Fruit fly (Drosophila melanogaster) whole organism, embryonic: Measurements from ENCODE around the gene Mtp.

Experiments used
- Blimp-1 ChIP-seq: fragments of 200-800 bp; sonication (Bioruptor generic); optimal IDR thresholded peaks from 3 replicates; lab custom pipeline; 2018; ENCODE audit warnings: missing biosample characterization, missing genetic modification characterization, mild to moderate bottlenecking, moderate library complexity, missing genetic modification reagents
- BtbVII ChIP-seq: fragments of 200-800 bp; sonication (Bioruptor generic); optimal IDR thresholded peaks from 3 replicates; lab custom pipeline; 2017; ENCODE audit warnings: missing biosample characterization, mild to moderate bottlenecking, missing genetic modification characterization
- CG11398 ChIP-seq: fragments of 200-800 bp; sonication (Bioruptor generic); optimal IDR thresholded peaks from 2 replicates; lab custom pipeline; 2016; ENCODE audit warnings: missing biosample characterization, missing genetic modification characterization
- CG12769 ChIP-seq: fragments of 200-800 bp; sonication (Bioruptor generic); optimal IDR thresholded peaks from 2 replicates; lab custom pipeline; 2019; ENCODE audit warnings: missing biosample characterization, mild to moderate bottlenecking, missing genetic modification characterization, moderate library complexity
- CG13624 ChIP-seq: fragments of 200-800 bp; sonication (Bioruptor generic); optimal IDR thresholded peaks from 2 replicates; lab custom pipeline; 2016; ENCODE audit warnings: missing biosample characterization, missing genetic modification characterization
- CG17328 ChIP-seq: fragments of 200-800 bp; sonication (Bioruptor generic); IDR thresholded peaks from 2 replicates; pipeline ENCODE4 v1.3.6; 2022; ENCODE audit warnings: missing biosample characterization, missing genetic modification characterization
- CG1792 ChIP-seq: fragments of 200-800 bp; sonication (Bioruptor generic); optimal IDR thresholded peaks from 2 replicates; lab custom pipeline; 2016; ENCODE audit warnings: missing biosample characterization, missing genetic modification characterization
- CG18262 ChIP-seq: fragments of 200-800 bp; optimal IDR thresholded peaks from 3 replicates; lab custom pipeline; 2019; ENCODE audit warnings: missing biosample characterization, mild to moderate bottlenecking, missing genetic modification characterization, moderate library complexity
- CG30403 ChIP-seq: fragments of 200-800 bp; sonication (Bioruptor generic); optimal IDR thresholded peaks from 3 replicates; lab custom pipeline; 2016; ENCODE audit warnings: missing biosample characterization, missing genetic modification characterization
- CG31441 ChIP-seq: fragments of 200-800 bp; sonication (Bioruptor generic); IDR thresholded peaks from 2 replicates; pipeline ENCODE4 v1.3.6; 2022; ENCODE audit warnings: missing biosample characterization, missing genetic modification characterization
- CG3163 ChIP-seq: fragments of 200-800 bp; sonication (Bioruptor generic); optimal IDR thresholded peaks from 3 replicates; lab custom pipeline; 2016; ENCODE audit warnings: missing biosample characterization, missing genetic modification characterization
- CG32532 ChIP-seq: fragments of 200-800 bp; sonication (Bioruptor generic); IDR thresholded peaks from 2 replicates; pipeline ENCODE4 v1.3.6; 2022; ENCODE audit warnings: missing biosample characterization, missing genetic modification characterization
- CG3281 ChIP-seq: fragments of 200-800 bp; sonication (Bioruptor generic); optimal IDR thresholded peaks from 3 replicates; lab custom pipeline; 2017; ENCODE audit warnings: missing biosample characterization, mild to moderate bottlenecking, missing genetic modification characterization
- CG33213 ChIP-seq: fragments of 200-800 bp; sonication (Bioruptor generic); optimal IDR thresholded peaks from 3 replicates; lab custom pipeline; 2016; ENCODE audit warnings: missing biosample characterization, missing genetic modification characterization
- CG3407 ChIP-seq: fragments of 200-800 bp; sonication (Bioruptor generic); optimal IDR thresholded peaks from 2 replicates; lab custom pipeline; 2018; ENCODE audit warnings: missing biosample characterization, mild to moderate bottlenecking, missing genetic modification characterization
- CG3838 ChIP-seq: fragments of 200-800 bp; sonication (Bioruptor generic); optimal IDR thresholded peaks from 3 replicates; lab custom pipeline; 2016; ENCODE audit warnings: missing biosample characterization, missing genetic modification characterization
- CG4282 ChIP-seq: fragments of 200-800 bp; sonication (Bioruptor generic); optimal IDR thresholded peaks from 2 replicates; lab custom pipeline; 2016; ENCODE audit warnings: missing biosample characterization, missing genetic modification characterization
- CG4424 ChIP-seq: fragments of 200-800 bp; sonication (Bioruptor generic); optimal IDR thresholded peaks from 3 replicates; lab custom pipeline; 2016; ENCODE audit warnings: missing biosample characterization, missing genetic modification characterization
- CG6683 ChIP-seq: fragments of 200-800 bp; sonication (Bioruptor generic); optimal IDR thresholded peaks from 2 replicates; lab custom pipeline; 2017; ENCODE audit warnings: missing biosample characterization, mild to moderate bottlenecking, missing genetic modification characterization, missing genetic modification reagents
- CG7556 ChIP-seq: fragments of 200-800 bp; sonication (Bioruptor generic); optimal IDR thresholded peaks from 2 replicates; lab custom pipeline; 2017; ENCODE audit warnings: missing biosample characterization, mild to moderate bottlenecking, missing genetic modification characterization
- CG9727 ChIP-seq: fragments of 200-800 bp; sonication (Bioruptor generic); optimal IDR thresholded peaks from 3 replicates; lab custom pipeline; 2017; ENCODE audit warnings: missing biosample characterization, mild to moderate bottlenecking, missing genetic modification characterization
- CG9817 ChIP-seq: fragments of 200-800 bp; sonication (Bioruptor generic); optimal IDR thresholded peaks from 2 replicates; lab custom pipeline; 2018; ENCODE audit warnings: missing biosample characterization, mild to moderate bottlenecking, missing genetic modification characterization, moderate library complexity
- CTCF ChIP-seq: fragments of 200-800 bp; sonication (Bioruptor generic); optimal IDR thresholded peaks from 2 replicates; lab custom pipeline; 2017; ENCODE audit warnings: missing biosample characterization, mild to moderate bottlenecking, missing genetic modification characterization, moderate library complexity
- Chrac-16 ChIP-seq: fragments of 200-800 bp; sonication (Bioruptor generic); optimal IDR thresholded peaks from 3 replicates; lab custom pipeline; 2016; ENCODE audit warnings: missing biosample characterization, missing genetic modification characterization
- H2.0 ChIP-seq: fragments of 200-800 bp; sonication (Bioruptor generic); IDR thresholded peaks from 2 replicates; pipeline ENCODE4 v1.3.6; 2022; ENCODE audit warnings: missing biosample characterization, missing genetic modification characterization
- HLH3B ChIP-seq: fragments of 200-800 bp; sonication (Bioruptor generic); IDR thresholded peaks from 2 replicates; pipeline ENCODE4 v1.3.6; 2022; ENCODE audit warnings: missing biosample characterization, missing genetic modification characterization
- Mrtf ChIP-seq: fragments of 200-800 bp; sonication (Bioruptor generic); IDR thresholded peaks from 3 replicates; pipeline ENCODE4 v1.3.6; 2022; ENCODE audit warnings: missing biosample characterization, missing genetic modification characterization
- Rfx ChIP-seq: fragments of 200-800 bp; sonication (Bioruptor generic); IDR thresholded peaks from 2 replicates; pipeline ENCODE4 v1.3.6; 2022; ENCODE audit warnings: missing biosample characterization, missing genetic modification characterization
- Ssrp ChIP-seq: fragments of 200-800 bp; sonication (Bioruptor generic); optimal IDR thresholded peaks from 2 replicates; lab custom pipeline; 2018; ENCODE audit warnings: missing biosample characterization, mild to moderate bottlenecking, missing genetic modification characterization, moderate library complexity
- TFAM ChIP-seq: fragments of 200-800 bp; sonication (Bioruptor generic); optimal IDR thresholded peaks from 2 replicates; lab custom pipeline; 2017; ENCODE audit warnings: missing biosample characterization, missing genetic modification characterization, inconsistent platforms
- Usf ChIP-seq: fragments of 200-800 bp; sonication (Bioruptor generic); optimal IDR thresholded peaks from 2 replicates; lab custom pipeline; 2017; ENCODE audit warnings: missing genotype, missing biosample characterization, missing genetic modification characterization
- al ChIP-seq: fragments of 200-800 bp; sonication (Bioruptor generic); IDR thresholded peaks from 2 replicates; pipeline ENCODE4 v1.3.6; 2022; ENCODE audit warnings: missing biosample characterization, missing genetic modification characterization
- crc ChIP-seq: fragments of 200-800 bp; sonication (Bioruptor generic); optimal IDR thresholded peaks from 2 replicates; lab custom pipeline; 2016; ENCODE audit warnings: missing biosample characterization, missing genetic modification characterization
- da ChIP-seq: fragments of 200-800 bp; sonication (Bioruptor generic); optimal IDR thresholded peaks from 2 replicates; lab custom pipeline; 2016; ENCODE audit warnings: missing biosample characterization, missing genetic modification characterization
- dan ChIP-seq: fragments of 200-800 bp; sonication (Bioruptor generic); IDR thresholded peaks from 2 replicates; pipeline ENCODE4 v1.3.6; 2022; ENCODE audit warnings: missing biosample characterization, missing genetic modification characterization
- dati ChIP-seq: fragments of 200-800 bp; sonication (Bioruptor generic); IDR thresholded peaks from 2 replicates; pipeline ENCODE4 v1.3.6; 2022; ENCODE audit warnings: missing biosample characterization, missing genetic modification characterization
- ems ChIP-seq: fragments of 200-800 bp; sonication (Bioruptor generic); optimal IDR thresholded peaks from 3 replicates; lab custom pipeline; 2016; ENCODE audit warnings: missing biosample characterization, missing genetic modification characterization
- en ChIP-seq: fragments of 200-800 bp; sonication (Bioruptor generic); optimal IDR thresholded peaks from 2 replicates; lab custom pipeline; 2016; ENCODE audit warnings: missing biosample characterization, missing genetic modification characterization
- esg ChIP-seq: fragments of 200-800 bp; sonication (Bioruptor generic); conservative IDR thresholded peaks from 2 replicates; pipeline ENCODE4 v1.3.6; 2022; ENCODE audit warnings: missing biosample characterization, missing genetic modification characterization
- eve ChIP-seq, 2 experiments: fragments of >200 bp; optimal IDR thresholded peaks; 2 replicates each; lab custom pipeline; 2017; ENCODE audit warnings: missing biosample characterization in 2 of 2, missing genetic modification characterization in 2 of 2
- fd64A ChIP-seq: fragments of 200-800 bp; sonication (Bioruptor generic); optimal IDR thresholded peaks from 3 replicates; lab custom pipeline; 2018; ENCODE audit warnings: missing biosample characterization, mild to moderate bottlenecking, missing genetic modification characterization
- hbn ChIP-seq: fragments of 200-800 bp; sonication (Bioruptor generic); IDR thresholded peaks from 2 replicates; pipeline ENCODE4 v1.3.6; 2022; ENCODE audit warnings: missing biosample characterization, missing genetic modification characterization; ENCODE audit not compliant: partially characterized antibody
- klu ChIP-seq: fragments of 200-800 bp; sonication (Bioruptor generic); IDR thresholded peaks from 2 replicates; pipeline ENCODE4 v1.3.6; 2022; ENCODE audit warnings: missing biosample characterization, missing genetic modification characterization
- lmd ChIP-seq: fragments of 200-800 bp; sonication (Bioruptor generic); IDR thresholded peaks from 2 replicates; pipeline ENCODE4 v1.3.6; 2022; ENCODE audit warnings: missing biosample characterization, missing genetic modification characterization
- lov ChIP-seq, 2 experiments: fragments of 200-800 bp in 1 of 2; fragments of >200 bp in 1 of 2; sonication (Bioruptor generic) in 1 of 2; IDR thresholded peaks in 1 of 2; optimal IDR thresholded peaks in 1 of 2; 2 replicates in 1 of 2; 3 replicates in 1 of 2; pipeline versions ENCODE4 v1.3.6 to Lab custom; 2017 to 2022; ENCODE audit warnings: missing biosample characterization in 1 of 2, missing genetic modification characterization in 1 of 2
- ranshi ChIP-seq: fragments of 200-800 bp; sonication (Bioruptor generic); IDR thresholded peaks from 2 replicates; pipeline ENCODE4 v1.3.6; 2022; ENCODE audit warnings: missing biosample characterization, missing genetic modification characterization
- sob ChIP-seq: fragments of 200-800 bp; sonication (Bioruptor generic); IDR thresholded peaks from 2 replicates; pipeline ENCODE4 v1.3.6; 2022; ENCODE audit warnings: missing biosample characterization, missing genetic modification characterization
- ssp ChIP-seq: fragments of 200-800 bp; sonication (Bioruptor generic); IDR thresholded peaks from 2 replicates; pipeline ENCODE4 v1.3.6; 2022; ENCODE audit warnings: missing biosample characterization, missing genetic modification characterization
- stwl ChIP-seq: fragments of 200-800 bp; sonication (Bioruptor generic); optimal IDR thresholded peaks from 3 replicates; lab custom pipeline; 2018; ENCODE audit warnings: missing biosample characterization, mild to moderate bottlenecking, missing genetic modification characterization, moderate library complexity
- tll ChIP-seq, 2 experiments: fragments of 200-800 bp in 1 of 2; fragments of >200 bp in 1 of 2; sonication (Bioruptor generic) in 1 of 2; optimal IDR thresholded peaks; 2 replicates each; lab custom pipeline; 2017 to 2019; ENCODE audit warnings: missing biosample characterization in 2 of 2, missing genetic modification characterization in 2 of 2, mild to moderate bottlenecking in 1 of 2, moderate library complexity in 1 of 2
- tna ChIP-seq: fragments of 200-800 bp; sonication (Bioruptor generic); IDR thresholded peaks from 2 replicates; pipeline ENCODE4 v1.3.6; 2022; ENCODE audit warnings: missing biosample characterization, missing genetic modification characterization; ENCODE audit not compliant: partially characterized antibody
- twi ChIP-seq: fragments of 200-800 bp; optimal IDR thresholded peaks from 2 replicates; lab custom pipeline; 2019; ENCODE audit warnings: missing biosample characterization, mild to moderate bottlenecking, missing genetic modification characterization, moderate library complexity
- usp ChIP-seq: fragments of >200 bp; optimal IDR thresholded peaks from 2 replicates; lab custom pipeline; 2017; ENCODE audit warnings: missing biosample characterization, missing genetic modification characterization

Mtp gene

DNA sequence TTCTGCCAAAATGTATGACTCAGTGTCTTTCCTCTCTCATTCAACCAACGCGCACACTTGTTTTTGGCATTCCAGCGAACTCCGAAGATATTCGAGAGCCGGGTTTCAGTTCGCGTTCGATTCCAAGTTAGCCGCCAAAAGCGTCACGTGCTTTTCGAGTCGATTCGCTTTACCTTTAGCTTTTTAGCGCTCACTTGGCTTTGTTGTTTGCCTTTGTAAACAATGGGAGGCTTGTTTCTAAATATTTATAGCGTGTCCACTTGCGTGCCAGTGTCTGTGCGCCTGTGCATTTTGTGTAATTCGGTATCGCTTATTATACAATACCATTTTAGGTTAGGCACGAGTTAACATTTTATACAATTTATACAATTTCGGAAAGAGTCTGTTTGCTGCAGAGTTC, 11.3 kb downstream of the Mtp start (continued):
- TF ChIP-seq Usf (GFP tag; lab: Kevin White, UChicago), result no peak
- no peak for TF ChIP-seq tna (GFP tag; lab: Robert Waterston, UW)
- TF ChIP-seq CG33213 (GFP tag; lab: Kevin White, UChicago), result peak; percentile 33
- peak; percentile 33 for TF ChIP-seq CTCF (GFP tag; lab: Kevin White, UChicago)
- no peak for TF ChIP-seq CG30403 (GFP tag; lab: Kevin White, UChicago)
- no peak for TF ChIP-seq stwl (tag; lab: Kevin White, UChicago)
- peak; percentile 51; the same call in 1 of the 2 replicates for TF ChIP-seq Rfx (GFP tag; lab: Robert Waterston, UW)
- TF ChIP-seq Blimp-1 (GFP tag; lab: Kevin White, UChicago), result peak; percentile 39
- no peak; the same call in 1 of the 2 replicates for TF ChIP-seq CG31441 (GFP tag; lab: Robert Waterston, UW)
- TF ChIP-seq CG13624 (GFP tag; lab: Kevin White, UChicago), result no peak
- TF ChIP-seq esg (GFP tag; lab: Robert Waterston, UW), result no peak
- TF ChIP-seq H2.0 (GFP tag; lab: Robert Waterston, UW), result no peak
- TF ChIP-seq CG7556 (GFP tag; lab: Kevin White, UChicago), result no peak
- TF ChIP-seq CG3838, result no peak
- no peak for TF ChIP-seq sob (GFP tag; lab: Robert Waterston, UW)
- TF ChIP-seq hbn (GFP tag; lab: Robert Waterston, UW), result no peak
- no peak for TF ChIP-seq klu (GFP tag; lab: Robert Waterston, UW)
- peak; percentile 60 for TF ChIP-seq CG12769 (tag; lab: Kevin White, UChicago)
- no peak for TF ChIP-seq al (GFP tag; lab: Robert Waterston, UW)
- no peak for TF ChIP-seq TFAM (GFP tag; lab: Kevin White, UChicago)
- no peak for TF ChIP-seq dati
- TF ChIP-seq CG6683 (GFP tag; lab: Kevin White, UChicago), result peak; percentile 37
- TF ChIP-seq dan, result no peak
- no peak for TF ChIP-seq eve (GFP tag; optimal IDR thresholded peaks at IDR 0.05; lab: Kevin White, UChicago)
- TF ChIP-seq CG4424 (GFP tag; lab: Kevin White, UChicago), result no peak
- TF ChIP-seq Chrac-16 (GFP tag; lab: Kevin White, UChicago), result no peak
- no peak for TF ChIP-seq HLH3B (GFP tag; lab: Robert Waterston, UW)
- TF ChIP-seq usp, result no peak
- no peak for TF ChIP-seq tll (GFP tag; optimal IDR thresholded peaks at IDR 0.05; lab: Kevin White, UChicago)
- TF ChIP-seq en (GFP tag; lab: Kevin White, UChicago), result no peak
- no peak for TF ChIP-seq CG3163
- no peak for TF ChIP-seq CG18262 (tag; lab: Kevin White, UChicago)
- TF ChIP-seq CG17328, result no peak
- TF ChIP-seq CG4282 (GFP tag; lab: Kevin White, UChicago), result no peak
- TF ChIP-seq ems (GFP tag; lab: Kevin White, UChicago), result no peak
- no peak for TF ChIP-seq CG9727 (GFP tag; lab: Kevin White, UChicago)
- TF ChIP-seq Ssrp (tag; lab: Kevin White, UChicago), result no peak
- TF ChIP-seq CG1792 (GFP tag; lab: Kevin White, UChicago), result no peak
- no peak for TF ChIP-seq lmd (GFP tag; lab: Robert Waterston, UW)
- TF ChIP-seq da (GFP tag; lab: Kevin White, UChicago), result no peak
- no peak for TF ChIP-seq ranshi (GFP tag; lab: Robert Waterston, UW)
- no peak for TF ChIP-seq CG32532
- no peak for TF ChIP-seq CG9817 (tag; lab: Kevin White, UChicago)
- TF ChIP-seq Mrtf, result no peak
- TF ChIP-seq fd64A, result peak; percentile 35
- no peak for TF ChIP-seq crc (GFP tag; lab: Kevin White, UChicago)
- no peak for TF ChIP-seq BtbVII (GFP tag; lab: Kevin White, UChicago)
- peak; percentile 18 for TF ChIP-seq CG11398 (GFP tag; lab: Kevin White, UChicago)
- peak; percentile 38 for TF ChIP-seq CG3281 (GFP tag; lab: Kevin White, UChicago)
- TF ChIP-seq ssp (GFP tag; lab: Robert Waterston, UW), result no peak
- TF ChIP-seq CG3407, result peak; percentile 27
- no peak for TF ChIP-seq lov (optimal IDR thresholded peaks at IDR 0.05; lab: Kevin White, UChicago)
- TF ChIP-seq lov (GFP tag; IDR thresholded peaks at IDR 0.05; lab: Robert Waterston, UW), result no peak
- TF ChIP-seq twi (tag; lab: Kevin White, UChicago), result no peak
